Worm (Caenorhabditis elegans) whole organism, L2 larva: Measurements from ENCODE around the gene ule-5.

ENCODE experiments used
- C34F6.9 ChIP-seq: fragments of 150-350 bp; optimal IDR thresholded peaks from 2 replicates; lab custom pipeline; 2014; ENCODE audit warnings: missing biosample characterization, missing genetic modification characterization
- F13H6.1 ChIP-seq: sonication (generic microtip); optimal IDR thresholded peaks from 2 replicates; lab custom pipeline; 2016; ENCODE audit warnings: missing genetic modification characterization, missing compliant biosample characterization
- R02D3.7 ChIP-seq: fragments of 150-350 bp; optimal IDR thresholded peaks from 2 replicates; lab custom pipeline; 2014; ENCODE audit warnings: missing biosample characterization, missing genetic modification characterization
- Y55F3AM.14 ChIP-seq: fragments of 200-800 bp; sonication (Bioruptor generic); optimal IDR thresholded peaks from 2 replicates; lab custom pipeline; 2018; ENCODE audit warnings: mild to moderate bottlenecking, missing genetic modification characterization, missing compliant biosample characterization
- alr-1 ChIP-seq: fragments of 150-350 bp; optimal IDR thresholded peaks from 2 replicates; lab custom pipeline; 2014; ENCODE audit warnings: missing biosample characterization, missing genetic modification characterization
- blmp-1 ChIP-seq: sonication (generic microtip); optimal IDR thresholded peaks from 2 replicates; lab custom pipeline; 2017; ENCODE audit warnings: missing genetic modification characterization, mild to moderate bottlenecking, missing compliant biosample characterization, antibody characterized with exemption, moderate library complexity; ENCODE audit not compliant: insufficient read depth
- ceh-82 ChIP-seq: fragments of 150-350 bp; optimal IDR thresholded peaks from 2 replicates; lab custom pipeline; 2014; ENCODE audit warnings: missing biosample characterization, missing genetic modification characterization
- crh-2 ChIP-seq: sonication (generic microtip); optimal IDR thresholded peaks from 2 replicates; lab custom pipeline; 2017; ENCODE audit warnings: missing biosample characterization, missing genetic modification characterization
- dmd-4 ChIP-seq: sonication (generic microtip); optimal IDR thresholded peaks from 2 replicates; lab custom pipeline; 2017; ENCODE audit warnings: missing biosample characterization, missing genetic modification characterization
- egl-27 ChIP-seq: sonication (generic microtip); optimal IDR thresholded peaks from 3 replicates; lab custom pipeline; 2017; ENCODE audit warnings: missing biosample characterization, missing genetic modification reagents, missing genetic modification characterization
- elt-3 ChIP-seq: sonication (generic microtip); optimal IDR thresholded peaks from 2 replicates; lab custom pipeline; 2017; ENCODE audit warnings: missing biosample characterization, missing genetic modification characterization
- fos-1 ChIP-seq: fragments of 150-350 bp; optimal IDR thresholded peaks from 2 replicates; lab custom pipeline; 2014; ENCODE audit warnings: missing biosample characterization, missing genetic modification characterization
- lin-11 ChIP-seq: fragments of 150-350 bp; sonication (generic microtip); optimal IDR thresholded peaks from 2 replicates; lab custom pipeline; 2014; ENCODE audit warnings: missing biosample characterization, missing genetic modification characterization, inconsistent platforms, mixed read lengths
- lin-13 ChIP-seq: fragments of 150-350 bp; optimal IDR thresholded peaks from 2 replicates; lab custom pipeline; 2014; ENCODE audit warnings: missing biosample characterization, missing genetic modification reagents, missing genetic modification characterization
- lin-39 ChIP-seq: fragments of 150-350 bp; optimal IDR thresholded peaks from 2 replicates; lab custom pipeline; 2014; ENCODE audit warnings: missing biosample characterization, missing genetic modification reagents, missing genetic modification characterization
- mab-5 ChIP-seq: fragments of 150-350 bp; optimal IDR thresholded peaks from 2 replicates; lab custom pipeline; 2014; ENCODE audit warnings: missing biosample characterization, missing genetic modification characterization
- mdl-1 ChIP-seq, 2 experiments: fragments of 150-350 bp in 1 of 2; sonication (generic microtip) in 1 of 2; optimal IDR thresholded peaks; 2 replicates each; lab custom pipeline; 2017; ENCODE audit warnings: missing biosample characterization in 2 of 2, missing genetic modification characterization in 2 of 2
- nhr-11 ChIP-seq: fragments of 150-350 bp; optimal IDR thresholded peaks from 2 replicates; lab custom pipeline; 2014; ENCODE audit warnings: missing biosample characterization, missing genetic modification characterization
- nhr-12 ChIP-seq: fragments of 150-350 bp; optimal IDR thresholded peaks from 2 replicates; lab custom pipeline; 2014; ENCODE audit warnings: missing biosample characterization, missing genetic modification characterization
- nhr-21 ChIP-seq: fragments of 150-350 bp; optimal IDR thresholded peaks from 2 replicates; lab custom pipeline; 2014; ENCODE audit warnings: missing biosample characterization, missing genetic modification characterization
- nhr-237 ChIP-seq: fragments of 150-350 bp; optimal IDR thresholded peaks from 2 replicates; lab custom pipeline; 2014; ENCODE audit warnings: missing biosample characterization, missing genetic modification characterization
- nhr-6 ChIP-seq: fragments of 150-350 bp; optimal IDR thresholded peaks from 2 replicates; lab custom pipeline; 2014; ENCODE audit warnings: missing biosample characterization, missing genetic modification characterization
- nhr-77 ChIP-seq: fragments of 150-350 bp; optimal IDR thresholded peaks from 2 replicates; lab custom pipeline; 2014; ENCODE audit warnings: missing biosample characterization, missing genetic modification characterization
- peb-1 ChIP-seq: fragments of 150-350 bp; optimal IDR thresholded peaks from 2 replicates; lab custom pipeline; 2014; ENCODE audit warnings: missing biosample characterization, missing genetic modification characterization
- skn-1 ChIP-seq: sonication (generic microtip); optimal IDR thresholded peaks from 2 replicates; lab custom pipeline; 2017; ENCODE audit warnings: missing biosample characterization, missing genetic modification characterization
- sma-3 ChIP-seq: sonication (generic microtip); optimal IDR thresholded peaks from 2 replicates; lab custom pipeline; 2016; ENCODE audit warnings: missing genetic modification reagents, missing genetic modification characterization, missing compliant biosample characterization
- unc-39 ChIP-seq: fragments of 150-350 bp; optimal IDR thresholded peaks from 2 replicates; lab custom pipeline; 2014; ENCODE audit warnings: missing biosample characterization, missing genetic modification characterization
- unc-55 ChIP-seq: fragments of 150-350 bp; sonication (generic microtip); optimal IDR thresholded peaks from 3 replicates; lab custom pipeline; 2014; ENCODE audit warnings: missing biosample characterization, missing genetic modification reagents, missing genetic modification characterization
- unc-62 ChIP-seq: fragments of 150-350 bp; optimal IDR thresholded peaks from 2 replicates; lab custom pipeline; 2014; ENCODE audit warnings: missing biosample characterization, missing genetic modification reagents, missing genetic modification characterization
- zag-1 ChIP-seq: fragments of 150-350 bp; optimal IDR thresholded peaks from 2 replicates; lab custom pipeline; 2014; ENCODE audit warnings: missing biosample characterization, missing genetic modification characterization
- ztf-1 ChIP-seq: fragments of 200-800 bp; sonication (Bioruptor generic); conservative IDR thresholded peaks from 2 replicates; pipeline ENCODE4 v1.3.6; 2022; ENCODE audit warnings: missing genetic modification characterization, missing compliant biosample characterization
- ztf-11 ChIP-seq: sonication (generic microtip); optimal IDR thresholded peaks from 2 replicates; lab custom pipeline; 2017; ENCODE audit warnings: missing biosample characterization, missing genetic modification characterization
- ztf-4 ChIP-seq: fragments of 150-350 bp; optimal IDR thresholded peaks from 2 replicates; lab custom pipeline; 2014; ENCODE audit warnings: missing biosample characterization, missing genetic modification characterization

Gene ule-5

DNA sequence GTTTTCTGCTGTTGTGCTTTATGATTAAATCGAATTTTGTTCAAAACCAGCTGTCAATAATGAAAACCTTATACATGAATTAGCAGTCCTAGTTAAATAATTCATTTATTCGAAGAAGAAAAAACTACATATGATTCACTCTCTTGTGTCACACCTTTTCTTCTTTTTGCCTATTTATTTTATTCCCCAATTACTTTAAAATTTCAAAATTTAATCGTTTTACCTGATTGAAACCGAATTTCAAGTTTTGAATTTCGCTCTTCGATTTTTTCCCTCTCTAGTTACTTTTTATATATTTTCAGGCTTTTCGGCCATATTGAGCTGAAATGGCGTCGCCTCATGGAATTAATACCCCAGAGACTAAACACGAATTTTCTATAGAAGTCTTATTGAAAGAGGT, 30.4 kb upstream of the ule-5 start, which contains the start of gene xtr-1:
xtr-1 (plus strand) TSS at position 301 of the 400 bp plus-strand sequence.
- TF ChIP-seq peb-1 (tag; lab: Kevin White, UChicago) (no peak), F13H6.1 (tag; lab: Kevin White, UChicago) (no peak), nhr-6 (tag; lab: Kevin White, UChicago) (no peak), lin-11 (no peak), mdl-1 (tag; optimal IDR thresholded peaks at IDR 0.05; lab: Kevin White, UChicago) (no peak), lin-13 (GFP tag; lab: Kevin White, UChicago) (no peak), skn-1 (tag; lab: Kevin White, UChicago) (no peak), ceh-82 (tag; lab: Kevin White, UChicago) (no peak), zag-1 (no peak), blmp-1 (tag; lab: Kevin White, UChicago) (no peak), ztf-1 (no peak), nhr-21 (tag; lab: Kevin White, UChicago) (no peak), ztf-4 (no peak), Y55F3AM.14 (GFP tag; lab: Kevin White, UChicago) (no peak), mab-5 (tag; lab: Kevin White, UChicago) (no peak)

DNA sequence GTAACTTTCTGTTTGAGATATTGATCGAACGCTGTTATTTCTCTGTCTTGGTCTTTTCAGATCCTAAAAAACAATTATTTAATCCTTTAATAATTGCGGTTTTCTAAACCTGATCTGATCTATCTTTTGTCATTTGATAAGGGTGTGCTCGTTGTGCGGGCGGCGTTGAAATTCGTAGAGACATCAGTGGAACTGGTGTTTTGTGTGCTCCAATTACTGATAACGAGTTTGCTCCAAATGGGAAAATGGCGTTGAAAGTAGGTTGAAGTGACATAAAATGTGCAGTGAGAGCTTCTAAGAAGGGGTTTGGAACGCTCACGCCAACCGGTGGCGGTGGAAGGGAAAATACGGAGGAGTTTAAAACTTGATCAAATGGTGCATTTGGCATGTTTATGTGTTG, 28.5 kb upstream of the ule-5 start:
- no peak for TF ChIP-seq ztf-4
- peak; percentile 21 for TF ChIP-seq fos-1

ce11 chrX:11854903-11855302, 28.0 kb upstream of the ule-5 start, which contains the start of gene F54F7.8:
TSS of gene F54F7.8 (minus strand) at chrX:11855003.
- no peak for TF ChIP-seq alr-1 (tag; lab: Kevin White, UChicago)
- no peak for TF ChIP-seq R02D3.7
- TF ChIP-seq nhr-12, result no peak
- TF ChIP-seq lin-13 (GFP tag; lab: Kevin White, UChicago), result no peak
- no peak for TF ChIP-seq zag-1
- TF ChIP-seq, all 48 proteins: peak for 0

- TF ChIP-seq mab-5 (tag; lab: Kevin White, UChicago) (no peak), C34F6.9 (no peak), dmd-4 (tag; lab: Kevin White, UChicago) (no peak), unc-55 (GFP tag; lab: Kevin White, UChicago) (no peak), egl-27 (tag; lab: Kevin White, UChicago) (no peak), mdl-1 (tag; optimal IDR thresholded peaks at IDR 0.05; lab: Kevin White, UChicago) (no peak), lin-11 (no peak), sma-3 (GFP tag; lab: Kevin White, UChicago) (no peak), nhr-21 (tag; lab: Kevin White, UChicago) (no peak), elt-3 (no peak), lin-39 (no peak), skn-1 (tag; lab: Kevin White, UChicago) (no peak)
- TF ChIP-seq, all 48 proteins: peak for 0
Measured at ce11 chrX:11856214-11856613, 26.7 kb upstream of the ule-5 start.

DNA sequence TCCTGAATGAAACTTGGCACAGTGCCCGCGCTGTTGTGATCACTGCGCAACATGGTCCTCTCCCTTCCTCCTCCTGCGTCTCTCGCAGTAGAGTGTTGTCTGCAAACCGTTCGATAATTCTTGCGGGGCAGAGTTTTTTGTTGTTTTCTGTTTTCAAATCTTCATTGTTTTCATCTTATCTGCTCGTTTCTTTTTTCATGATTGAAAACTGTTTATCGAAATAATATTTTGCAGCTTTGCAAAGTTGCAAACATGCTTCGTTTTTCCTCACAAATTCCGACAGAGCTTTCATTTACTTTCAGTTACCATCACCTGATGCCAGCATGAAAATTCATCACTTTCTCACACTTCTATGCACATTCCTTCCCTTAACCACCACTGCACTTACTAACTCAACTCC, 25.7 kb upstream of the ule-5 start, which contains the start of gene mes-1:
mes-1 (plus strand) TSS at position 301 of the 400 bp plus-strand sequence.
- no peak for TF ChIP-seq zag-1
- no peak for TF ChIP-seq peb-1 (tag; lab: Kevin White, UChicago)
- no peak for TF ChIP-seq nhr-12

DNA sequence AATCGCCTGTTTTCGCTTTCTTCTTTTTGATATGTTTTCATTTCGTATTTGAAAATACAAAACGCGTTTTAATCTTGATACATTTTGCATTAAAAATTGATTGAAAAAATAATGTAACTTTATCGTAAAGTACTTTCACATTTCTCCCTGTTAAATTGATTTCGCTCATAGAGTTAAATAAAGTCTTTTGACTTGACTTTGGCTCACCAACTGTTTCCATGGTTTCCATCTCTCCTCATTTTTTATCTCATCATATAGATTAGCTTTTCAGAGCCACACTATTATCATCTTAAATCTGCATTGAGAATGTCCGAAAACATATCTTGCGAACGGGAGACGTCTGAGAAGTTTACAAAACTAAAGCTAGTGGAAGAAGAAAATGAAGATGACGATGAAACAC, 19.6 kb upstream of the ule-5 start, which contains the start of gene F54F7.10:
F54F7.10 (plus strand) TSS at position 301 of the 400 bp plus-strand sequence.
- TF ChIP-seq unc-62 (GFP tag; lab: Kevin White, UChicago) (no peak), nhr-11 (tag; lab: Kevin White, UChicago) (no peak), nhr-77 (no peak), unc-39 (tag; lab: Kevin White, UChicago) (no peak), skn-1 (tag; lab: Kevin White, UChicago) (no peak), sma-3 (GFP tag; lab: Kevin White, UChicago) (no peak), lin-11 (no peak), crh-2 (tag; lab: Kevin White, UChicago) (no peak), ceh-82 (tag; lab: Kevin White, UChicago) (no peak), nhr-6 (tag; lab: Kevin White, UChicago) (no peak), ztf-1 (no peak), egl-27 (tag; lab: Kevin White, UChicago) (no peak), C34F6.9 (no peak), nhr-237 (tag; lab: Kevin White, UChicago) (no peak), ztf-11 (tag; lab: Kevin White, UChicago) (no peak), nhr-12 (no peak), F13H6.1 (tag; lab: Kevin White, UChicago) (no peak), ztf-4 (no peak)
